ENCODE assay signal across 3 worm cellular contexts in genomic region chrX:3689155-3689719, ce11.
TF ChIP-seq lines count a peak whose summit lies in the region.

Gene tag-278 (minus strand): TSS chrX:3689205.

TF ChIP-seq in whole organism, L1 larva, 84 proteins besides CTCF, POLR2A, EP300 and RAD21 (continued from another document):
- peak; percentile 65 for TF ChIP-seq nhr-71 (tag; optimal IDR thresholded peaks at IDR 0.05; lab: Kevin White, UChicago)
- no peak for TF ChIP-seq fkh-4 (tag; optimal IDR thresholded peaks at IDR 0.05; lab: Kevin White, UChicago; ENCODE audit: borderline replicate concordance)
- TF ChIP-seq fkh-10 (GFP tag; optimal IDR thresholded peaks at IDR 0.05; lab: Kevin White, UChicago): no peak
- no peak for TF ChIP-seq unc-62 (GFP tag; optimal IDR thresholded peaks at IDR 0.05; lab: Kevin White, UChicago)
- no peak for TF ChIP-seq ceh-8 (GFP tag; optimal IDR thresholded peaks at IDR 0.05; lab: Kevin White, UChicago)
- no peak for TF ChIP-seq nhr-85 (tag; lab: Kevin White, UChicago)
- TF ChIP-seq irx-1 (tag; optimal IDR thresholded peaks at IDR 0.05; lab: Kevin White, UChicago): no peak
- TF ChIP-seq elt-3 (tag; optimal IDR thresholded peaks at IDR 0.05; lab: Kevin White, UChicago): no peak
- TF ChIP-seq hlh-17 (GFP tag; optimal IDR thresholded peaks at IDR 0.05; lab: Kevin White, UChicago; ENCODE audit: borderline replicate concordance): no peak
- TF ChIP-seq ceh-90 (tag; optimal IDR thresholded peaks at IDR 0.05; lab: Kevin White, UChicago): no peak
- TF ChIP-seq unc-98 (GFP tag; IDR thresholded peaks at IDR 0.05; lab: Robert Waterston, UW): no peak
- TF ChIP-seq nhr-77 (tag; optimal IDR thresholded peaks at IDR 0.05; lab: Kevin White, UChicago): no peak
- peak; percentile 27; the same call in 1 of the 2 replicates for TF ChIP-seq nhr-19 (GFP tag; conservative IDR thresholded peaks at IDR 0.05; lab: Robert Waterston, UW)
- TF ChIP-seq nhr-11 (tag; optimal IDR thresholded peaks at IDR 0.05; lab: Kevin White, UChicago): no peak
- TF ChIP-seq ceh-88 (GFP tag; IDR thresholded peaks at IDR 0.05; lab: Robert Waterston, UW): no peak
- TF ChIP-seq ztf-11 (tag; optimal IDR thresholded peaks at IDR 0.05; lab: Kevin White, UChicago): no peak
- no peak for TF ChIP-seq C04F5.9 (tag; optimal IDR thresholded peaks at IDR 0.05; lab: Kevin White, UChicago)
- TF ChIP-seq nhr-84 (tag; optimal IDR thresholded peaks at IDR 0.05; lab: Kevin White, UChicago): no peak
- TF ChIP-seq lsy-2 (tag; optimal IDR thresholded peaks at IDR 0.05; lab: Kevin White, UChicago): peak in 1 of 2 experiments; percentile 9
- TF ChIP-seq mep-1 (tag; optimal IDR thresholded peaks at IDR 0.05; lab: Kevin White, UChicago): no peak
- TF ChIP-seq dsc-1 (tag; optimal IDR thresholded peaks at IDR 0.05; lab: Kevin White, UChicago): no peak
- peak; percentile 17 for TF ChIP-seq unc-130 (tag; optimal IDR thresholded peaks at IDR 0.05; lab: Kevin White, UChicago)
- no peak for TF ChIP-seq efl-1 (optimal IDR thresholded peaks at IDR 0.05; lab: Kevin White, UChicago)
- TF ChIP-seq efl-1 (GFP tag; optimal IDR thresholded peaks at IDR 0.05 in 1 of 2; lab: Kevin White, UChicago): peak in 1 of 2 experiments; percentile 70
- no peak for TF ChIP-seq ces-1 (GFP tag; optimal IDR thresholded peaks at IDR 0.05; lab: Kevin White, UChicago)
- TF ChIP-seq ztf-4 (tag; optimal IDR thresholded peaks at IDR 0.05; lab: Kevin White, UChicago): no peak
- TF ChIP-seq nhr-47 (tag; optimal IDR thresholded peaks at IDR 0.05; lab: Kevin White, UChicago): peak; percentile 3
- peak in 1 of 2 experiments; percentile 12 for TF ChIP-seq mdl-1 (tag; optimal IDR thresholded peaks at IDR 0.05; lab: Kevin White, UChicago)
- TF ChIP-seq pag-3 (tag; optimal IDR thresholded peaks at IDR 0.05; lab: Kevin White, UChicago; ENCODE audit: borderline replicate concordance, insufficient read depth): no peak
- TF ChIP-seq hlh-4 (tag; optimal IDR thresholded peaks at IDR 0.05; lab: Kevin White, UChicago): no peak
- TF ChIP-seq snpc-4 (tag; optimal IDR thresholded peaks at IDR 0.05; lab: Kevin White, UChicago): no peak
- TF ChIP-seq hpl-2 (GFP tag; optimal IDR thresholded peaks at IDR 0.05; lab: Kevin White, UChicago): no peak
- no peak for TF ChIP-seq aly-2 (tag; optimal IDR thresholded peaks at IDR 0.05; lab: Kevin White, UChicago)
- TF ChIP-seq unc-30 (tag; optimal IDR thresholded peaks at IDR 0.05; lab: Kevin White, UChicago): no peak
- TF ChIP-seq zip-4 (GFP tag; optimal IDR thresholded peaks at IDR 0.05; lab: Kevin White, UChicago): no peak
- no peak for TF ChIP-seq blmp-1 (tag; optimal IDR thresholded peaks at IDR 0.05; lab: Kevin White, UChicago)
TF ChIP-seq in whole organism, L1 larva: peak in this region for 10.

TF ChIP-seq in whole organism, L4 larva, 104 proteins besides CTCF, POLR2A, EP300 and RAD21 (continued from another document):
- TF ChIP-seq zip-11 (GFP tag; IDR thresholded peaks at IDR 0.05; lab: Robert Waterston, UW): no peak
- TF ChIP-seq vab-7 (GFP tag; IDR thresholded peaks at IDR 0.05; lab: Robert Waterston, UW): no peak
- TF ChIP-seq ctbp-1 (GFP tag; IDR thresholded peaks at IDR 0.05; lab: Robert Waterston, UW): no peak
- TF ChIP-seq hlh-11 (tag; optimal IDR thresholded peaks at IDR 0.05; lab: Kevin White, UChicago): peak; percentile 6
- no peak for TF ChIP-seq F37D6.2 (tag; optimal IDR thresholded peaks at IDR 0.05; lab: Kevin White, UChicago)
- TF ChIP-seq lsy-2 (tag; optimal IDR thresholded peaks at IDR 0.05; lab: Kevin White, UChicago): no peak
- no peak for TF ChIP-seq nhr-28 (tag; optimal IDR thresholded peaks at IDR 0.05; lab: Kevin White, UChicago)

TF ChIP-seq in whole organism, late embryonic, 69 proteins besides CTCF, POLR2A, EP300 and RAD21 (continued from another document):
- TF ChIP-seq rnt-1 (tag; optimal IDR thresholded peaks at IDR 0.05; lab: Kevin White, UChicago): peak; percentile 59
